Fruit fly (Drosophila melanogaster) whole organism, wandering third instar larva: Measurements from ENCODE around the gene Tbcd.

Experiments used
- Abd-B ChIP-seq: fragments of >200 bp; optimal IDR thresholded peaks from 2 replicates; lab custom pipeline; 2017; ENCODE audit warnings: missing biosample characterization, missing genetic modification characterization
- CG32264 ChIP-seq: fragments of 200-800 bp; sonication (Bioruptor generic); optimal IDR thresholded peaks from 2 replicates; lab custom pipeline; 2016; ENCODE audit warnings: missing biosample characterization, missing genetic modification characterization
- CG9705 ChIP-seq: fragments of 200-800 bp; sonication (Bioruptor generic); optimal IDR thresholded peaks from 2 replicates; lab custom pipeline; 2018; ENCODE audit warnings: missing biosample characterization, mild to moderate bottlenecking, missing genetic modification characterization
- CrebA ChIP-seq: fragments of 200-800 bp; sonication (Bioruptor generic); optimal IDR thresholded peaks from 2 replicates; lab custom pipeline; 2016; ENCODE audit warnings: missing biosample characterization, mild to moderate bottlenecking, missing genetic modification characterization, borderline replicate concordance
- Dif ChIP-seq: fragments of 200-275, 200-300 bp; sonication (Bioruptor generic); optimal IDR thresholded peaks from 2 replicates; lab custom pipeline; 2018; ENCODE audit warnings: missing biosample characterization, missing genetic modification characterization; ENCODE audit not compliant: partially characterized antibody
- GATAd ChIP-seq: sonication (Bioruptor generic); optimal IDR thresholded peaks from 2 replicates; lab custom pipeline; 2016; ENCODE audit warnings: missing biosample characterization, missing genetic modification characterization
- HLH106 ChIP-seq: fragments of 200-800 bp; optimal IDR thresholded peaks from 3 replicates; lab custom pipeline; 2019; ENCODE audit warnings: missing biosample characterization, mild to moderate bottlenecking, missing genetic modification characterization, moderate library complexity
- Hnf4 ChIP-seq: fragments of 200-800 bp; sonication (Bioruptor generic); optimal IDR thresholded peaks from 2 replicates; lab custom pipeline; 2016; ENCODE audit warnings: missing biosample characterization, mild to moderate bottlenecking, missing genetic modification characterization
- Hr78 ChIP-seq: fragments of >200 bp; optimal IDR thresholded peaks from 2 replicates; lab custom pipeline; 2017; ENCODE audit warnings: missing biosample characterization, missing genetic modification characterization
- Hr83 ChIP-seq: fragments of 200-300 bp; sonication (Bioruptor generic); optimal IDR thresholded peaks from 2 replicates; lab custom pipeline; 2016; ENCODE audit warnings: missing biosample characterization, mild to moderate bottlenecking, missing genetic modification characterization, moderate library complexity; ENCODE audit not compliant: poor library complexity, severe bottlenecking
- Jra ChIP-seq: sonication (Bioruptor generic); optimal IDR thresholded peaks from 2 replicates; lab custom pipeline; 2016; ENCODE audit warnings: missing biosample characterization, missing genetic modification characterization
- Mio ChIP-seq: sonication (Bioruptor generic); optimal IDR thresholded peaks from 2 replicates; lab custom pipeline; 2016; ENCODE audit warnings: missing biosample characterization, missing genetic modification characterization
- Myc ChIP-seq: fragments of >200 bp; optimal IDR thresholded peaks from 2 replicates; lab custom pipeline; 2017
- N ChIP-seq: fragments of >200 bp; optimal IDR thresholded peaks from 2 replicates; lab custom pipeline; 2018; ENCODE audit warnings: missing biosample characterization, missing external identifiers, missing genetic modification characterization
- Rel ChIP-seq, 2 experiments: fragments of 200-800 bp; sonication (Bioruptor generic) in 1 of 2; optimal IDR thresholded peaks; 2 replicates in 1 of 2; 3 replicates in 1 of 2; lab custom pipeline; 2016 to 2019; ENCODE audit warnings: mild to moderate bottlenecking in 2 of 2, missing biosample characterization in 2 of 2, missing genetic modification characterization in 2 of 2, moderate library complexity in 1 of 2
- Sp1 ChIP-seq: fragments of 200-800 bp; sonication (Bioruptor generic); optimal IDR thresholded peaks from 3 replicates; lab custom pipeline; 2019; ENCODE audit warnings: missing biosample characterization, mild to moderate bottlenecking, missing genetic modification characterization, moderate library complexity
- br ChIP-seq: fragments of 200-800 bp; sonication (Bioruptor generic); optimal IDR thresholded peaks from 2 replicates; lab custom pipeline; 2016; ENCODE audit warnings: missing biosample characterization, missing genetic modification characterization
- brk ChIP-seq: fragments of 200-800 bp; sonication (Bioruptor generic); optimal IDR thresholded peaks from 2 replicates; lab custom pipeline; 2016; ENCODE audit warnings: missing biosample characterization, mild to moderate bottlenecking, missing genetic modification characterization
- dmrt93B ChIP-seq: fragments of 200-800 bp; sonication (Bioruptor generic); optimal IDR thresholded peaks from 2 replicates; lab custom pipeline; 2018; ENCODE audit warnings: missing biosample characterization, mild to moderate bottlenecking, missing genetic modification characterization
- ey ChIP-seq: fragments of 200-800 bp; sonication (Bioruptor generic); optimal IDR thresholded peaks from 2 replicates; lab custom pipeline; 2016; ENCODE audit warnings: missing biosample characterization, missing genetic modification characterization
- foxo ChIP-seq, 2 experiments: fragments of 200-800 bp; sonication (Bioruptor generic); optimal IDR thresholded peaks; 2 replicates in 1 of 2; 3 replicates in 1 of 2; lab custom pipeline; 2016 to 2017; ENCODE audit warnings: missing biosample characterization in 2 of 2, missing genetic modification characterization in 2 of 2
- fru ChIP-seq: fragments of 200-800 bp; sonication (Bioruptor generic); optimal IDR thresholded peaks from 3 replicates; lab custom pipeline; 2016; ENCODE audit warnings: missing biosample characterization, mild to moderate bottlenecking, missing genetic modification characterization
- h ChIP-seq: fragments of 200-800 bp; sonication (Bioruptor generic); optimal IDR thresholded peaks from 3 replicates; lab custom pipeline; 2016; ENCODE audit warnings: missing biosample characterization, mild to moderate bottlenecking, missing genetic modification characterization
- lola ChIP-seq: fragments of >200 bp; optimal IDR thresholded peaks from 2 replicates; lab custom pipeline; 2017; ENCODE audit warnings: missing biosample characterization, missing genetic modification characterization
- pan ChIP-seq: fragments of >200 bp; optimal IDR thresholded peaks from 2 replicates; lab custom pipeline; 2017
- psq ChIP-seq: fragments of 200-800 bp; sonication (Bioruptor generic); optimal IDR thresholded peaks from 3 replicates; lab custom pipeline; 2017; ENCODE audit warnings: missing biosample characterization, mild to moderate bottlenecking, missing genetic modification characterization, moderate library complexity
- rgr ChIP-seq: fragments of 200-800 bp; sonication (Bioruptor generic); optimal IDR thresholded peaks from 3 replicates; lab custom pipeline; 2016; ENCODE audit warnings: missing biosample characterization, mild to moderate bottlenecking, missing genetic modification characterization
- sage ChIP-seq: fragments of 200-800 bp; sonication (Bioruptor generic); optimal IDR thresholded peaks from 2 replicates; lab custom pipeline; 2016; ENCODE audit warnings: missing biosample characterization, mild to moderate bottlenecking, missing genetic modification characterization
- sv ChIP-seq: fragments of 200-800 bp; sonication (Bioruptor generic); optimal IDR thresholded peaks from 3 replicates; lab custom pipeline; 2016; ENCODE audit warnings: missing biosample characterization, missing genetic modification characterization
- woc ChIP-seq: sonication (Bioruptor generic); optimal IDR thresholded peaks from 2 replicates; lab custom pipeline; 2016; ENCODE audit warnings: missing biosample characterization, mild to moderate bottlenecking, missing genetic modification characterization

Tbcd gene

dm6 chr2L:2165864-2166263 is 18.5 kb downstream of the Tbcd start:
- TF ChIP-seq br (GFP tag; lab: Kevin White, UChicago) = peak; percentile 23
- peak; percentile 20 for TF ChIP-seq CrebA
- TF ChIP-seq psq (GFP tag; lab: Kevin White, UChicago) = no peak
- no peak for TF ChIP-seq Hr83 (GFP tag; lab: Kevin White, UChicago)
- TF ChIP-seq Hnf4 = peak; percentile 29
- TF ChIP-seq rgr (GFP tag; lab: Kevin White, UChicago) = peak; percentile 23
- TF ChIP-seq woc (GFP tag; lab: Kevin White, UChicago) = no peak
- no peak for TF ChIP-seq Jra (GFP tag; lab: Kevin White, UChicago)
- peak; percentile 47 for TF ChIP-seq h (GFP tag; lab: Kevin White, UChicago)
- no peak for TF ChIP-seq Rel (GFP tag; optimal IDR thresholded peaks at IDR 0.05; lab: Kevin White, UChicago)
- TF ChIP-seq Rel (tag; optimal IDR thresholded peaks at IDR 0.05; lab: Kevin White, UChicago) = peak; percentile 59
- no peak for TF ChIP-seq Abd-B (GFP tag; lab: Kevin White, UChicago)
- TF ChIP-seq CG32264 (GFP tag; lab: Kevin White, UChicago) = no peak
- TF ChIP-seq CG9705 (GFP tag; lab: Kevin White, UChicago) = no peak
- TF ChIP-seq fru = no peak
- no peak for TF ChIP-seq Dif (GFP tag; lab: Kevin White, UChicago)
- TF ChIP-seq dmrt93B (GFP tag; lab: Kevin White, UChicago) = no peak
- TF ChIP-seq pan (lab: Kevin White, UChicago) = no peak
- TF ChIP-seq brk (GFP tag; lab: Kevin White, UChicago) = no peak
- TF ChIP-seq HLH106 (tag; lab: Kevin White, UChicago) = no peak
- no peak for TF ChIP-seq Myc
- peak; percentile 34 for TF ChIP-seq Sp1

dm6 chr2L:2166958-2167707 is 19.8 kb downstream of the Tbcd start:
- no peak for TF ChIP-seq ey (GFP tag; lab: Kevin White, UChicago)
- no peak for TF ChIP-seq h (GFP tag; lab: Kevin White, UChicago)
- no peak for TF ChIP-seq Dif (GFP tag; lab: Kevin White, UChicago)
- TF ChIP-seq lola = no peak
- no peak for TF ChIP-seq foxo (GFP tag; optimal IDR thresholded peaks at IDR 0.05; lab: Kevin White, UChicago)
- peak; percentile 62 for TF ChIP-seq psq (GFP tag; lab: Kevin White, UChicago)
- TF ChIP-seq, all 38 proteins: peak for 1

dm6 chr2L:2168184-2168893 is 21.0 kb downstream of the Tbcd start:
- TF ChIP-seq rgr (GFP tag; lab: Kevin White, UChicago) (no peak), Mio (GFP tag; lab: Kevin White, UChicago) (no peak), foxo (GFP tag; optimal IDR thresholded peaks at IDR 0.05; lab: Kevin White, UChicago) (no peak), CrebA (no peak), brk (GFP tag; lab: Kevin White, UChicago) (no peak), pan (lab: Kevin White, UChicago) (no peak), sv (no peak), Hr83 (GFP tag; lab: Kevin White, UChicago) (peak; percentile 29), Hr78 (no peak), h (GFP tag; lab: Kevin White, UChicago) (peak; percentile 26), Jra (GFP tag; lab: Kevin White, UChicago) (no peak), lola (no peak), Rel (GFP tag; optimal IDR thresholded peaks at IDR 0.05; lab: Kevin White, UChicago) (no peak), Rel (tag; optimal IDR thresholded peaks at IDR 0.05; lab: Kevin White, UChicago) (peak; percentile 4), ey (GFP tag; lab: Kevin White, UChicago) (no peak), woc (GFP tag; lab: Kevin White, UChicago) (no peak), CG32264 (GFP tag; lab: Kevin White, UChicago) (no peak), Myc (no peak), GATAd (GFP tag; lab: Kevin White, UChicago) (no peak), Abd-B (GFP tag; lab: Kevin White, UChicago) (no peak), br (GFP tag; lab: Kevin White, UChicago) (peak; percentile 34), N (GFP tag; lab: Kevin White, UChicago) (no peak), Hnf4 (no peak), sage (GFP tag; lab: Kevin White, UChicago) (no peak)
